Worm (Caenorhabditis elegans): ENCODE results near the gene F41F3.8.

Gene F41F3.8

ce11 chrV:4655175-4655574 lies 6.5 kb downstream of the F41F3.8 start, which contains the start of gene F41F3.9:
Gene F41F3.9, plus strand, starts transcription at chrV:4655475.
- no peak for TF ChIP-seq npax-4 (tag; optimal IDR thresholded peaks at IDR 0.05)
- no peak for TF ChIP-seq ztf-16 (tag; optimal IDR thresholded peaks at IDR 0.05)
- no peak for TF ChIP-seq F13H6.1 (tag; optimal IDR thresholded peaks at IDR 0.05)
- no peak for TF ChIP-seq ama-1 (optimal IDR thresholded peaks at IDR 0.05)
- TF ChIP-seq ceh-2 (tag; optimal IDR thresholded peaks at IDR 0.05), result no peak
- TF ChIP-seq ceh-34 (tag; optimal IDR thresholded peaks at IDR 0.05), result no peak
- TF ChIP-seq hlh-6 (tag; optimal IDR thresholded peaks at IDR 0.05), result no peak
- no peak for TF ChIP-seq ceh-9 (tag; optimal IDR thresholded peaks at IDR 0.05)
- TF ChIP-seq odd-2 (tag; optimal IDR thresholded peaks at IDR 0.05), result no peak
- TF ChIP-seq pag-3 (tag; optimal IDR thresholded peaks at IDR 0.05; ENCODE audit: borderline replicate concordance), result no peak

DNA sequence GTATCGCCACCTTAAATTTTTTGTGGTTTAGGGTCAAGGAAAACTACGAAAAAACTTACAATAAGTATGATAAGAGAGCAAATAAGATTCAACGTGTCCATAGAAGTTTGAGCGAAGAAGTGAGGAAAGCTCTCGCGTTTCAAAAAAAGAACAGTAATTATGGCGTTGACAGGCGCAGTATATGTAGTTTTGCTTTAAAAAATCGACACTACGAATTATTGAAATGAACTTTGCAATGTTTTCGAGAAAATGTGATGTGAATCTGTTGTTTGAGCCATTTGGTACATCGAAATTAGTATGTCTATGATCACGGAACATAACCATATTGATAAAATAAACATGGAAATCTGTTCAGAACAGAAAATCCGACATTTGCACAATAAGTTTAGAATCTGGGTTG lies 13.8 kb downstream of the F41F3.8 start, which contains the start of gene srx-74:
srx-74 (minus strand) TSS at position 101 of the 400 bp plus-strand sequence.
- TF ChIP-seq T23F11.4 (GFP tag; optimal IDR thresholded peaks at IDR 0.05), result no peak
- TF ChIP-seq ceh-31 (tag; optimal IDR thresholded peaks at IDR 0.05), result no peak
- no peak for TF ChIP-seq nhr-232 (tag; optimal IDR thresholded peaks at IDR 0.05)
- TF ChIP-seq odd-2 (tag; optimal IDR thresholded peaks at IDR 0.05), result no peak
- TF ChIP-seq ahr-1 (tag; optimal IDR thresholded peaks at IDR 0.05), result no peak
- TF ChIP-seq ttx-3 (tag; optimal IDR thresholded peaks at IDR 0.05), result no peak

ce11 chrV:4665651-4666050 lies 17.0 kb downstream of the F41F3.8 start, which contains the start of gene srx-73:
Gene srx-73, minus strand, starts transcription at chrV:4665751.
- TF ChIP-seq nhr-232 (tag; optimal IDR thresholded peaks at IDR 0.05) (no peak), pat-9 (tag; optimal IDR thresholded peaks at IDR 0.05) (no peak), ama-1 (optimal IDR thresholded peaks at IDR 0.05) (no peak), T23F11.4 (GFP tag; optimal IDR thresholded peaks at IDR 0.05) (no peak), ceh-14 (tag; optimal IDR thresholded peaks at IDR 0.05) (no peak), sox-4 (tag; optimal IDR thresholded peaks at IDR 0.05) (no peak), unc-55 (GFP tag; optimal IDR thresholded peaks at IDR 0.05) (no peak), zip-5 (tag; optimal IDR thresholded peaks at IDR 0.05) (no peak)

DNA sequence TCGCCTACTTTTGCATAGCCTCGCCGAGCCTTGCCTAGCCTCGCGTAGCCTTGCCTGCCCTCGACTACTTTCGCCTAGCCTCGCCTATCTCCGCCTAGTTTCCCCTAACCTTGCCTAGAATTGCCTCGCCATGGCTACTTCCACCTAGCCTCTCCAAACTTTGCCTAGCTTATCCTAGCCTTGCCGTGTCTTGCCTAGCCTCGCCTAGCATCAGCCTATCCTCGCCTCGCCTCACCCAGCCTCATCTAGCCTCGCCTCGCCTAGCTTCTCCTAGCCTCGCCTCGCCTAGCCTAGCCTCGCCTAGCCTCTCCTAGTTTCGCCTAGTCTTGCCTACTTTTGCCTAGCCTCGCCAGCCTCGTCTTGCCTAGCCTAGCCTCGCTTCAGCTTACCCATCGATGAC lies 18.4 kb downstream of the F41F3.8 start:
- TF ChIP-seq hlh-6 (tag; optimal IDR thresholded peaks at IDR 0.05) (peak; percentile 43), nhr-11 (tag; optimal IDR thresholded peaks at IDR 0.05) (no peak), elt-4 (tag; optimal IDR thresholded peaks at IDR 0.05) (peak; percentile 37), pag-3 (tag; optimal IDR thresholded peaks at IDR 0.05; ENCODE audit: borderline replicate concordance) (no peak), syd-9 (tag; optimal IDR thresholded peaks at IDR 0.05) (no peak), mec-3 (tag; optimal IDR thresholded peaks at IDR 0.05; ENCODE audit: borderline replicate concordance) (peak; percentile 42)

DNA sequence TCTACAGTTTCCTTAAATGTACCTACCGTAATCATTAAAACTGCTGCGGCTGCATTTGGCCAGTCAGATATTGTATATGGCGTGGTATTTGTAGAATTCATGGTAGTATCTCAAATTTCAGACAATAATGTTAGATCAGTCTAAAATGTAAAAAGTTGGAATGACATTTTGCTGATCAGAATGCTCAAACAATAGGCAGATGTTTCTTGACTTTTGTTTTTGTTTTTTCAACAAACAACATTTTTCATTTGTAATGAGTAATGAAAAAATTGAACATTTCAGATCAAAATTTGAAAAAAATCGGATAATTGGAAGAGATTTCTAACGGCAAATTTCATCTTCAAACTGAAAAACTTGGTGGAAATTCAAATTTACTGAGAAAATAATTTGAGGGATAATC lies 20.0 kb downstream of the F41F3.8 start, which contains the start of gene srx-77:
srx-77 (minus strand) TSS at position 101 of the 400 bp plus-strand sequence.
- TF ChIP-seq sox-4 (tag; optimal IDR thresholded peaks at IDR 0.05) (no peak), ceh-9 (tag; optimal IDR thresholded peaks at IDR 0.05) (no peak), elt-2 (tag; optimal IDR thresholded peaks at IDR 0.05) (no peak), pqm-1 (tag; optimal IDR thresholded peaks at IDR 0.05) (no peak)

ce11 chrV:4672487-4672886 lies 23.9 kb downstream of the F41F3.8 start, which contains the start of gene K03B4.9:
Gene K03B4.9, minus strand, starts transcription at chrV:4672587.
- no peak for TF ChIP-seq pqm-1 (tag; optimal IDR thresholded peaks at IDR 0.05)
- TF ChIP-seq ceh-45 (GFP tag; IDR thresholded peaks at IDR 0.05), result no peak
- no peak for TF ChIP-seq hlh-6 (tag; optimal IDR thresholded peaks at IDR 0.05)

DNA sequence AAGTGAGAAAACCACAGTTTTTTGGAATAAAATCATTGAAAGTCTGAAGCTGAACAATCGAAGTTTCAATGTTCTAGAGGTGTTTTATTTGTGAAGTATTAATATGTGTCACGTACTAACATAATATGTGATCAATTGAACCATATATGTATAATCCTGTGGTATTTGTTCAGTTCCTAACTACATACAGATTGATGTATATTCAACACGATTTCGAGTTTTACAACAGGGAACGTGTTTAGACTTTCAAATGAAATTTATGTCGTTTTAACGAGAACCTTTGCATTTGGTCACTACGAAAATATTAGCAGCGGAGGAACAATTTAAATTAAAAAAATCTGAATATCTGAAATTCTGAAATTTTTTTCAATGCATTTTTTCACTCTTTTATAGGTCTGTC lies 25.9 kb downstream of the F41F3.8 start, which contains the start of gene K03B4.8:
K03B4.8 (minus strand) TSS at position 101 of the 400 bp plus-strand sequence.
- TF ChIP-seq ceh-9 (tag; optimal IDR thresholded peaks at IDR 0.05), result no peak
- TF ChIP-seq unc-86 (tag; optimal IDR thresholded peaks at IDR 0.05), result no peak
- TF ChIP-seq dve-1 (tag; optimal IDR thresholded peaks at IDR 0.05), result no peak
- TF ChIP-seq ceh-19 (GFP tag; optimal IDR thresholded peaks at IDR 0.05), result no peak
- no peak for TF ChIP-seq ceh-2 (tag; optimal IDR thresholded peaks at IDR 0.05)
- no peak for TF ChIP-seq ets-4 (tag; optimal IDR thresholded peaks at IDR 0.05)
- TF ChIP-seq ama-1 (optimal IDR thresholded peaks at IDR 0.05), result no peak
- TF ChIP-seq syd-9 (tag; optimal IDR thresholded peaks at IDR 0.05), result no peak
- TF ChIP-seq ceh-24 (tag; optimal IDR thresholded peaks at IDR 0.05), result no peak
- TF ChIP-seq ceh-45 (GFP tag; IDR thresholded peaks at IDR 0.05), result no peak
- TF ChIP-seq sox-2 (GFP tag; IDR thresholded peaks at IDR 0.05), result no peak

All from whole organism, late embryonic.